Worm (Caenorhabditis elegans) whole organism, L2 larva: ENCODE data around the gene ZK892.3.
"Not testable (repeated sequence)": the region's sequence is repeated elsewhere in the genome, so short reads cannot be mapped to it uniquely, and the experiment has no call there.

Experiments
- F13H6.1 ChIP-seq: sonication (generic microtip); optimal IDR thresholded peaks from 2 replicates; lab custom pipeline; 2016; ENCODE audit warnings: missing genetic modification characterization, missing compliant biosample characterization
- R02D3.7 ChIP-seq: fragments of 150-350 bp; optimal IDR thresholded peaks from 2 replicates; lab custom pipeline; 2014; ENCODE audit warnings: missing biosample characterization, missing genetic modification characterization
- elt-1 ChIP-seq: fragments of 150-350 bp; optimal IDR thresholded peaks from 2 replicates; lab custom pipeline; 2014; ENCODE audit warnings: missing biosample characterization, missing genetic modification characterization
- elt-3 ChIP-seq: sonication (generic microtip); optimal IDR thresholded peaks from 2 replicates; lab custom pipeline; 2017; ENCODE audit warnings: missing biosample characterization, missing genetic modification characterization
- lsy-2 ChIP-seq, 2 experiments: fragments of 150-350 bp in 1 of 2; sonication (generic microtip) in 1 of 2; optimal IDR thresholded peaks; 2 replicates each; lab custom pipeline; 2014 to 2017; ENCODE audit warnings: missing biosample characterization in 2 of 2, missing genetic modification characterization in 2 of 2
- mdl-1 ChIP-seq, 2 experiments: fragments of 150-350 bp in 1 of 2; sonication (generic microtip) in 1 of 2; optimal IDR thresholded peaks; 2 replicates each; lab custom pipeline; 2017; ENCODE audit warnings: missing biosample characterization in 2 of 2, missing genetic modification characterization in 2 of 2
- nhr-237 ChIP-seq: fragments of 150-350 bp; optimal IDR thresholded peaks from 2 replicates; lab custom pipeline; 2014; ENCODE audit warnings: missing biosample characterization, missing genetic modification characterization
- nhr-6 ChIP-seq: fragments of 150-350 bp; optimal IDR thresholded peaks from 2 replicates; lab custom pipeline; 2014; ENCODE audit warnings: missing biosample characterization, missing genetic modification characterization
- unc-39 ChIP-seq: fragments of 150-350 bp; optimal IDR thresholded peaks from 2 replicates; lab custom pipeline; 2014; ENCODE audit warnings: missing biosample characterization, missing genetic modification characterization

- TF ChIP-seq lsy-2 (tag; optimal IDR thresholded peaks at IDR 0.05; lab: Kevin White, UChicago): peak in 1 of 2 experiments; percentile 27
- not testable (repeated sequence) for TF ChIP-seq R02D3.7 (tag; lab: Kevin White, UChicago); elt-1 (tag; lab: Kevin White, UChicago); nhr-6 (tag; lab: Kevin White, UChicago); F13H6.1; unc-39 (tag; lab: Kevin White, UChicago); elt-3 (tag; lab: Kevin White, UChicago); mdl-1 (tag; optimal IDR thresholded peaks at IDR 0.05; lab: Kevin White, UChicago); nhr-237 (tag; lab: Kevin White, UChicago)
Observed at ce11 chrII:10034769-10035168, 33.1 kb downstream of the ZK892.3 start.
